8 worm cellular contexts compared by ENCODE assay signal in the genomic region with DNA sequence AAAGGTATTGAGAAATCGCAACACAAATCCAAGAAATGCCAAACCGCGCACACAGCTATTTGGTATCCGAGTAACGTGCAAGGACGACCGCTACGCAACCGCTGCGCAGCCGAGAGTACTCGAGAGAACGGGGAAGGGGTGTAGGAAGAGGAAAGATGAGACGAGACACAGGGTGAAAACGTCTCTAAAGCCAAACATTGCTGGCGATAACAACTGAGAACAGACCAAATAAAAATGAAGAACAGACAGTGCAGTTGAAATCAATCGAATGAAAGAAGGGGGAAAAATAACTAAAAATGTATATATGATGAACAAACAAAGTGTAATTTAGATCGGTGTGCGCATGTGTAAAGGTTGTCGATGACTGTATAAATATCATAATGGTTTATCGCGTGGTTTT.
A peak's percentile ranks its signal among the peaks of the same experiment; 100 is the strongest.
TF ChIP-seq lines count a peak whose summit lies in the region.

No protein-coding gene starts in this region.

TF ChIP-seq in whole organism, L1 larva, 84 proteins besides CTCF, POLR2A, EP300 and RAD21 (continues in another document):
- TF ChIP-seq ets-5 (GFP tag; IDR thresholded peaks at IDR 0.05; lab: Robert Waterston, UW): no peak
- TF ChIP-seq nhr-71 (tag; optimal IDR thresholded peaks at IDR 0.05; lab: Kevin White, UChicago): peak; percentile 43
- TF ChIP-seq C16A3.4 (tag; optimal IDR thresholded peaks at IDR 0.05; lab: Kevin White, UChicago): peak; percentile 13
- TF ChIP-seq Y116A8C.19 (tag; optimal IDR thresholded peaks at IDR 0.05; lab: Kevin White, UChicago; ENCODE audit: borderline replicate concordance): no peak
- TF ChIP-seq nhr-47 (tag; optimal IDR thresholded peaks at IDR 0.05; lab: Kevin White, UChicago): peak; percentile 26
- peak in 1 of 2 experiments; percentile 8 for TF ChIP-seq efl-1 (optimal IDR thresholded peaks at IDR 0.05; lab: Kevin White, UChicago)
- TF ChIP-seq efl-1 (GFP tag; optimal IDR thresholded peaks at IDR 0.05 in 1 of 2; lab: Kevin White, UChicago): no peak
- TF ChIP-seq ceh-82 (tag; optimal IDR thresholded peaks at IDR 0.05; lab: Kevin White, UChicago): peak in 1 of 3 experiments; percentile 47
- no peak for TF ChIP-seq nhr-28 (tag; optimal IDR thresholded peaks at IDR 0.05; lab: Kevin White, UChicago)
- peak; percentile 35 for TF ChIP-seq mep-1 (tag; optimal IDR thresholded peaks at IDR 0.05; lab: Kevin White, UChicago)

TF ChIP-seq in whole organism, L2 larva, 48 proteins besides CTCF, POLR2A, EP300 and RAD21 (continues in another document):
- TF ChIP-seq Y55F3AM.14 (GFP tag; optimal IDR thresholded peaks at IDR 0.05; lab: Kevin White, UChicago) (no peak), nhr-237 (tag; optimal IDR thresholded peaks at IDR 0.05; lab: Kevin White, UChicago) (no peak), C34F6.9 (tag; optimal IDR thresholded peaks at IDR 0.05; lab: Kevin White, UChicago) (peak; percentile 41), fos-1 (tag; optimal IDR thresholded peaks at IDR 0.05; lab: Kevin White, UChicago) (peak; percentile 61), egl-27 (tag; optimal IDR thresholded peaks at IDR 0.05; lab: Kevin White, UChicago) (no peak), sma-3 (GFP tag; optimal IDR thresholded peaks at IDR 0.05; lab: Kevin White, UChicago) (peak; percentile 33), nhr-25 (tag; optimal IDR thresholded peaks at IDR 0.05; lab: Kevin White, UChicago) (peak; percentile 25), peb-1 (tag; optimal IDR thresholded peaks at IDR 0.05; lab: Kevin White, UChicago) (no peak), lin-13 (GFP tag; optimal IDR thresholded peaks at IDR 0.05; lab: Kevin White, UChicago) (peak; percentile 9), F13H6.1 (tag; optimal IDR thresholded peaks at IDR 0.05; lab: Kevin White, UChicago) (peak; percentile 52), zag-1 (tag; optimal IDR thresholded peaks at IDR 0.05; lab: Kevin White, UChicago) (no peak)

TF ChIP-seq in whole organism, L3 larva, 47 proteins besides CTCF, POLR2A, EP300 and RAD21 (continues in another document):
- peak; percentile 23 for TF ChIP-seq pqm-1 (tag; optimal IDR thresholded peaks at IDR 0.05; lab: Kevin White, UChicago)
- TF ChIP-seq ztf-11 (tag; optimal IDR thresholded peaks at IDR 0.05; lab: Kevin White, UChicago): no peak
- TF ChIP-seq egl-27 (tag; optimal IDR thresholded peaks at IDR 0.05; lab: Kevin White, UChicago): peak; percentile 4
- peak; percentile 63 for TF ChIP-seq nhr-23 (tag; optimal IDR thresholded peaks at IDR 0.05; lab: Kevin White, UChicago)
- TF ChIP-seq fkh-2 (tag; optimal IDR thresholded peaks at IDR 0.05; lab: Kevin White, UChicago): no peak
- TF ChIP-seq elt-2 (tag; optimal IDR thresholded peaks at IDR 0.05; lab: Kevin White, UChicago): peak; percentile 33
- peak; percentile 30 for TF ChIP-seq hmg-11 (tag; optimal IDR thresholded peaks at IDR 0.05; lab: Kevin White, UChicago)
- TF ChIP-seq fkh-10 (GFP tag; optimal IDR thresholded peaks at IDR 0.05; lab: Kevin White, UChicago): no peak
- peak; percentile 24 for TF ChIP-seq egl-5 (tag; optimal IDR thresholded peaks at IDR 0.05; lab: Kevin White, UChicago)
- TF ChIP-seq pha-4 (tag; optimal IDR thresholded peaks at IDR 0.05; lab: Kevin White, UChicago): peak; percentile 79
- TF ChIP-seq nhr-25 (tag; optimal IDR thresholded peaks at IDR 0.05; lab: Kevin White, UChicago): peak; percentile 60

TF ChIP-seq in whole organism, L4 larva, 104 proteins besides CTCF, POLR2A, EP300 and RAD21 (continues in another document):
- TF ChIP-seq ZK546.5 (tag; optimal IDR thresholded peaks at IDR 0.05; lab: Kevin White, UChicago) (no peak), ceh-20 (GFP tag; IDR thresholded peaks at IDR 0.05; lab: Robert Waterston, UW) (no peak), mdt-29 (GFP tag; IDR thresholded peaks at IDR 0.05; lab: Robert Waterston, UW) (no peak), zfp-3 (GFP tag; conservative IDR thresholded peaks at IDR 0.05; lab: Robert Waterston, UW) (no peak), arid-1 (GFP tag; conservative IDR thresholded peaks at IDR 0.05; lab: Robert Waterston, UW) (no peak), php-3 (GFP tag; IDR thresholded peaks at IDR 0.05; lab: Robert Waterston, UW) (no peak), hlh-30 (tag; optimal IDR thresholded peaks at IDR 0.05; lab: Kevin White, UChicago; ENCODE audit: insufficient read depth) (peak; percentile 64), unc-39 (tag; optimal IDR thresholded peaks at IDR 0.05; lab: Kevin White, UChicago) (no peak), nhr-41 (GFP tag; IDR thresholded peaks at IDR 0.05; lab: Robert Waterston, UW) (no peak), nhr-11 (tag; optimal IDR thresholded peaks at IDR 0.05; lab: Kevin White, UChicago) (peak; percentile 9), T26A8.4 (GFP tag; IDR thresholded peaks at IDR 0.05; lab: Robert Waterston, UW) (no peak), ceh-44 (GFP tag; IDR thresholded peaks at IDR 0.05; lab: Robert Waterston, UW) (no peak)

TF ChIP-seq in whole organism, early embryonic, 17 proteins besides CTCF, POLR2A, EP300 and RAD21:
- TF ChIP-seq hmg-4 (GFP tag; optimal IDR thresholded peaks at IDR 0.05; lab: Kevin White, UChicago): peak; percentile 42
- TF ChIP-seq tra-4 (tag; optimal IDR thresholded peaks at IDR 0.05; lab: Kevin White, UChicago): no peak
TF ChIP-seq in whole organism, early embryonic: peak in this region for 1.

TF ChIP-seq in whole organism, late embryonic, 69 proteins besides CTCF, POLR2A, EP300 and RAD21:
- TF ChIP-seq ceh-18 (tag; optimal IDR thresholded peaks at IDR 0.05; lab: Kevin White, UChicago) (peak; percentile 8), ceh-2 (tag; optimal IDR thresholded peaks at IDR 0.05; lab: Kevin White, UChicago) (peak; percentile 8), nfya-1 (tag; optimal IDR thresholded peaks at IDR 0.05; lab: Kevin White, UChicago) (peak; percentile 12), ceh-34 (tag; optimal IDR thresholded peaks at IDR 0.05; lab: Kevin White, UChicago) (peak; percentile 15), hlh-8 (tag; optimal IDR thresholded peaks at IDR 0.05; lab: Kevin White, UChicago) (no peak), unc-42 (tag; optimal IDR thresholded peaks at IDR 0.05; lab: Kevin White, UChicago) (no peak), ceh-31 (tag; optimal IDR thresholded peaks at IDR 0.05; lab: Kevin White, UChicago) (peak; percentile 26), tbx-2 (tag; optimal IDR thresholded peaks at IDR 0.05; lab: Kevin White, UChicago) (peak; percentile 51)

TF ChIP-seq in whole organism, mixed stage, embryonic, 35 proteins besides CTCF, POLR2A, EP300 and RAD21:
- TF ChIP-seq elt-1 (tag; optimal IDR thresholded peaks at IDR 0.05; lab: Kevin White, UChicago; ENCODE audit: borderline replicate concordance, insufficient read depth) (no peak), hlh-1 (tag; optimal IDR thresholded peaks at IDR 0.05; lab: Kevin White, UChicago) (peak; percentile 2), lin-32 (GFP tag; optimal IDR thresholded peaks at IDR 0.05; lab: Kevin White, UChicago) (no peak), lsy-2 (tag; optimal IDR thresholded peaks at IDR 0.05; lab: Kevin White, UChicago) (peak; percentile 10), ham-2 (GFP tag; optimal IDR thresholded peaks at IDR 0.05; lab: Kevin White, UChicago) (peak; percentile 30), lin-13 (tag; optimal IDR thresholded peaks at IDR 0.05; lab: Kevin White, UChicago) (peak; percentile 0), mep-1 (tag; optimal IDR thresholded peaks at IDR 0.05; lab: Kevin White, UChicago) (peak; percentile 35), unc-62 (GFP tag; optimal IDR thresholded peaks at IDR 0.05; lab: Kevin White, UChicago) (no peak), pha-4 (tag; optimal IDR thresholded peaks at IDR 0.05; lab: Kevin White, UChicago) (peak; percentile 59), cnd-1 (tag; optimal IDR thresholded peaks at IDR 0.05; lab: Kevin White, UChicago) (peak; percentile 21)

TF ChIP-seq in whole organism, young adult, 124 proteins besides CTCF, POLR2A, EP300 and RAD21:
- TF ChIP-seq dox-1 (GFP tag; IDR thresholded peaks at IDR 0.05; lab: Robert Waterston, UW): 0 out of 2 replicates have a peak, but pooled peaks have one; percentile 20
- TF ChIP-seq hrde-1 (tag; optimal IDR thresholded peaks at IDR 0.05; lab: Kevin White, UChicago; ENCODE audit: borderline replicate concordance): no peak
- TF ChIP-seq F23B12.7 (tag; optimal IDR thresholded peaks at IDR 0.05; lab: Kevin White, UChicago; ENCODE audit: insufficient read depth): peak; percentile 47
- no peak for TF ChIP-seq let-607 (tag; optimal IDR thresholded peaks at IDR 0.05; lab: Kevin White, UChicago)
- TF ChIP-seq attf-5 (GFP tag; optimal IDR thresholded peaks at IDR 0.05; lab: Kevin White, UChicago): peak; percentile 27
- peak; percentile 52; the same call in 1 of the 2 replicates for TF ChIP-seq zfh-2 (GFP tag; conservative IDR thresholded peaks at IDR 0.05; lab: Robert Waterston, UW)
- TF ChIP-seq nfyb-1 (GFP tag; IDR thresholded peaks at IDR 0.05; lab: Robert Waterston, UW): no peak
- TF ChIP-seq madf-3 (GFP tag; IDR thresholded peaks at IDR 0.05; lab: Robert Waterston, UW): 0 out of 2 replicates have a peak, but pooled peaks have one; percentile 17
- TF ChIP-seq ceh-27 (GFP tag; optimal IDR thresholded peaks at IDR 0.05; lab: Kevin White, UChicago): peak; percentile 30
- no peak for TF ChIP-seq T07F8.4 (tag; optimal IDR thresholded peaks at IDR 0.05; lab: Kevin White, UChicago)
- TF ChIP-seq tbp1 (GFP tag; optimal IDR thresholded peaks at IDR 0.05; lab: Kevin White, UChicago): peak; percentile 25
- peak; percentile 70 for TF ChIP-seq nhr-80 (tag; optimal IDR thresholded peaks at IDR 0.05; lab: Kevin White, UChicago)
TF ChIP-seq in whole organism, young adult: peak in this region for 8.
